Fruit fly (Drosophila melanogaster) whole organism, prepupa: ENCODE results near the gene CG14715.

Experiments
- Blimp-1 ChIP-seq: fragments of 200-800 bp; sonication (Bioruptor generic); optimal IDR thresholded peaks from 3 replicates; lab custom pipeline; 2017; ENCODE audit warnings: missing biosample characterization, missing genetic modification characterization, mild to moderate bottlenecking, moderate library complexity, missing genetic modification reagents
- CG10669 ChIP-seq: fragments of 200-800 bp; sonication (Bioruptor generic); optimal IDR thresholded peaks from 3 replicates; lab custom pipeline; 2018; ENCODE audit warnings: missing biosample characterization, mild to moderate bottlenecking, missing genetic modification characterization, moderate library complexity
- CG11294 ChIP-seq: fragments of 200-800 bp; sonication (Bioruptor generic); IDR thresholded peaks from 2 replicates; pipeline ENCODE4 v1.3.6; 2022; ENCODE audit warnings: missing biosample characterization, missing genetic modification characterization
- CG11762 ChIP-seq: fragments of 200-800 bp; sonication (Bioruptor generic); optimal IDR thresholded peaks from 3 replicates; lab custom pipeline; 2016; ENCODE audit warnings: missing biosample characterization, missing genetic modification characterization; ENCODE audit not compliant: insufficient read depth
- CG11902 ChIP-seq: fragments of 200-800 bp; sonication (Bioruptor generic); optimal IDR thresholded peaks from 3 replicates; lab custom pipeline; 2016; ENCODE audit warnings: missing biosample characterization, missing genetic modification characterization
- CG15336 ChIP-seq: fragments of 200-800 bp; sonication (Bioruptor generic); IDR thresholded peaks from 2 replicates; pipeline ENCODE4 v1.3.6; 2022; ENCODE audit warnings: missing biosample characterization, missing genetic modification characterization
- CG16779 ChIP-seq: fragments of 200-800 bp; sonication (Bioruptor generic); optimal IDR thresholded peaks from 3 replicates; lab custom pipeline; 2017; ENCODE audit warnings: missing biosample characterization, mild to moderate bottlenecking, missing genetic modification characterization
- CG3032 ChIP-seq: fragments of 200-800 bp; optimal IDR thresholded peaks from 2 replicates; lab custom pipeline; 2019; ENCODE audit warnings: missing biosample characterization, mild to moderate bottlenecking, missing genetic modification characterization, moderate library complexity
- CG31627 ChIP-seq: fragments of 200-800 bp; sonication (Bioruptor generic); optimal IDR thresholded peaks from 3 replicates; lab custom pipeline; 2016; ENCODE audit warnings: missing biosample characterization, missing genetic modification characterization
- CG32006 ChIP-seq: fragments of 200-800 bp; sonication (Bioruptor generic); optimal IDR thresholded peaks from 3 replicates; lab custom pipeline; 2017; ENCODE audit warnings: missing biosample characterization, mild to moderate bottlenecking, missing genetic modification characterization
- CG34406 ChIP-seq: fragments of 200-800 bp; sonication (Bioruptor generic); optimal IDR thresholded peaks from 3 replicates; lab custom pipeline; 2016; ENCODE audit warnings: missing biosample characterization, missing genetic modification characterization
- CG6163 ChIP-seq: fragments of 200-800 bp; sonication (Bioruptor generic); IDR thresholded peaks from 3 replicates; pipeline ENCODE4 v1.3.6; 2022; ENCODE audit warnings: missing biosample characterization, missing genetic modification characterization
- CG6276 ChIP-seq: fragments of 200-800 bp; sonication (Bioruptor generic); optimal IDR thresholded peaks from 2 replicates; lab custom pipeline; 2017; ENCODE audit warnings: missing biosample characterization, mild to moderate bottlenecking, missing genetic modification characterization
- CG6792 ChIP-seq: fragments of 200-800 bp; sonication (Bioruptor generic); optimal IDR thresholded peaks from 3 replicates; lab custom pipeline; 2016; ENCODE audit warnings: missing biosample characterization, missing genetic modification characterization
- CG6808 ChIP-seq: fragments of 200-800 bp; sonication (Bioruptor generic); optimal IDR thresholded peaks from 3 replicates; lab custom pipeline; 2017; ENCODE audit warnings: missing biosample characterization, missing genetic modification characterization, mild to moderate bottlenecking, moderate library complexity, missing genetic modification reagents
- CG6854 ChIP-seq: fragments of 200-800 bp; sonication (Bioruptor generic); optimal IDR thresholded peaks from 2 replicates; lab custom pipeline; 2017; ENCODE audit warnings: missing biosample characterization, mild to moderate bottlenecking, missing genetic modification characterization
- CG7368 ChIP-seq: fragments of 200-800 bp; sonication (Bioruptor generic); optimal IDR thresholded peaks from 3 replicates; lab custom pipeline; 2016; ENCODE audit warnings: missing biosample characterization, missing genetic modification characterization
- CG8119 ChIP-seq: fragments of 200-800 bp; sonication (Bioruptor generic); IDR thresholded peaks from 3 replicates; pipeline ENCODE4 v1.3.6; 2022; ENCODE audit warnings: missing biosample characterization, missing genetic modification characterization
- CG8319 ChIP-seq: fragments of 200-800 bp; sonication (Bioruptor generic); optimal IDR thresholded peaks from 3 replicates; lab custom pipeline; 2016; ENCODE audit warnings: missing biosample characterization, missing genetic modification characterization
- CG9139 ChIP-seq: fragments of 200-800 bp; sonication (Bioruptor generic); optimal IDR thresholded peaks from 3 replicates; lab custom pipeline; 2017; ENCODE audit warnings: missing biosample characterization, mild to moderate bottlenecking, missing genetic modification characterization
- Eip78C ChIP-seq: fragments of 200-800 bp; sonication (Bioruptor generic); peaks from one replicate; lab custom pipeline; 2016; ENCODE audit warnings: missing biosample characterization, missing genetic modification characterization
- Eip93F ChIP-seq: fragments of 200-800 bp; sonication (Bioruptor generic); optimal IDR thresholded peaks from 2 replicates; lab custom pipeline; 2016; ENCODE audit warnings: missing biosample characterization, mild to moderate bottlenecking, missing genetic modification characterization
- Ets21C ChIP-seq: fragments of 200-800 bp; sonication (Bioruptor generic); optimal IDR thresholded peaks from 3 replicates; lab custom pipeline; 2016; ENCODE audit warnings: missing biosample characterization, missing genetic modification characterization
- Ets96B ChIP-seq: fragments of 200-800 bp; optimal IDR thresholded peaks from 2 replicates; lab custom pipeline; 2019; ENCODE audit warnings: missing biosample characterization, mild to moderate bottlenecking, missing genetic modification characterization, moderate library complexity
- Gug ChIP-seq: fragments of 200-800 bp; sonication (Bioruptor generic); IDR thresholded peaks from 2 replicates; pipeline ENCODE4 v1.3.6; 2022; ENCODE audit warnings: missing biosample characterization, missing genetic modification characterization
- Hr38 ChIP-seq: sonication (Bioruptor generic); optimal IDR thresholded peaks from 2 replicates; lab custom pipeline; 2016; ENCODE audit warnings: missing biosample characterization, missing genetic modification characterization
- Hr39 ChIP-seq: fragments of 200-800 bp; sonication (Bioruptor generic); optimal IDR thresholded peaks from 2 replicates; lab custom pipeline; 2016; ENCODE audit warnings: missing biosample characterization, missing genetic modification characterization
- Hr4 ChIP-seq: fragments of 200-800 bp; sonication (Bioruptor generic); optimal IDR thresholded peaks from 3 replicates; lab custom pipeline; 2016; ENCODE audit warnings: missing biosample characterization, missing genetic modification characterization
- Sox102F ChIP-seq: fragments of 200-800 bp; sonication (Bioruptor generic); optimal IDR thresholded peaks from 2 replicates; lab custom pipeline; 2016; ENCODE audit warnings: missing biosample characterization, mild to moderate bottlenecking, missing genetic modification characterization
- Sox14 ChIP-seq: fragments of 200-800 bp; sonication (Bioruptor generic); optimal IDR thresholded peaks from 3 replicates; lab custom pipeline; 2016; ENCODE audit warnings: missing biosample characterization, missing genetic modification characterization
- Sox15 ChIP-seq: fragments of 200-800 bp; sonication (Bioruptor generic); optimal IDR thresholded peaks from 3 replicates; lab custom pipeline; 2016; ENCODE audit warnings: missing biosample characterization, missing genetic modification characterization
- achi ChIP-seq: fragments of 200-800 bp; sonication (Bioruptor generic); optimal IDR thresholded peaks from 3 replicates; lab custom pipeline; 2016; ENCODE audit warnings: missing biosample characterization, missing genetic modification characterization
- acj6 ChIP-seq: fragments of 200-800 bp; sonication (Bioruptor generic); optimal IDR thresholded peaks from 3 replicates; lab custom pipeline; 2016; ENCODE audit warnings: missing biosample characterization, missing genetic modification characterization
- dsx ChIP-seq: fragments of 200-800 bp; optimal IDR thresholded peaks from 3 replicates; lab custom pipeline; 2019; ENCODE audit warnings: missing biosample characterization, mild to moderate bottlenecking, missing genetic modification characterization, moderate library complexity; ENCODE audit not compliant: poor library complexity, severe bottlenecking
- eg ChIP-seq: fragments of 200-800 bp; sonication (Bioruptor generic); IDR thresholded peaks from 3 replicates; pipeline ENCODE4 v1.3.6; 2022; ENCODE audit warnings: missing biosample characterization, missing genetic modification characterization
- esn ChIP-seq: fragments of 200-800 bp; sonication (Bioruptor generic); optimal IDR thresholded peaks from 2 replicates; lab custom pipeline; 2016; ENCODE audit warnings: missing biosample characterization, mild to moderate bottlenecking, missing genetic modification characterization, moderate library complexity
- fd59A ChIP-seq: fragments of 200-800 bp; sonication (Bioruptor generic); optimal IDR thresholded peaks from 2 replicates; lab custom pipeline; 2017; ENCODE audit warnings: missing biosample characterization, mild to moderate bottlenecking, missing genetic modification characterization, missing genetic modification reagents
- fd85E ChIP-seq: fragments of 200-800 bp; sonication (Bioruptor generic); optimal IDR thresholded peaks from 3 replicates; lab custom pipeline; 2016; ENCODE audit warnings: missing biosample characterization, missing genetic modification characterization
- net ChIP-seq: fragments of 200-800 bp; sonication (Bioruptor generic); optimal IDR thresholded peaks from 3 replicates; lab custom pipeline; 2016; ENCODE audit warnings: missing biosample characterization, missing genetic modification characterization
- salr ChIP-seq, 2 experiments: fragments of 200-800 bp; sonication (Bioruptor generic); optimal IDR thresholded peaks; 3 replicates each; lab custom pipeline; 2016 to 2018; ENCODE audit warnings: missing biosample characterization in 2 of 2, missing genetic modification characterization in 2 of 2, mild to moderate bottlenecking in 1 of 2
- ss ChIP-seq, 2 experiments: fragments of 200-800 bp; sonication (Bioruptor generic); optimal IDR thresholded peaks; 2 replicates in 1 of 2; 3 replicates in 1 of 2; lab custom pipeline; 2017 to 2018; ENCODE audit warnings: mild to moderate bottlenecking in 2 of 2, missing biosample characterization in 2 of 2, missing genetic modification characterization in 2 of 2, moderate library complexity in 1 of 2
- svp ChIP-seq: fragments of 200-800 bp; sonication (Bioruptor generic); peaks from one replicate; lab custom pipeline; 2016; ENCODE audit warnings: missing biosample characterization, missing genetic modification characterization
- vri ChIP-seq: fragments of 200-800 bp; sonication (Bioruptor generic); optimal IDR thresholded peaks from 3 replicates; lab custom pipeline; 2016; ENCODE audit warnings: missing biosample characterization, mild to moderate bottlenecking, missing genetic modification characterization

Gene CG14715

dm6 chr3R:11646826-11647225, 27.2 kb upstream of the CG14715 start (continued):
- peak; percentile 39 for TF ChIP-seq CG7368 (GFP tag; lab: Kevin White, UChicago)
- TF ChIP-seq acj6 (GFP tag; lab: Kevin White, UChicago) = no peak
- TF ChIP-seq salr (GFP tag; optimal IDR thresholded peaks at IDR 0.05; lab: Kevin White, UChicago) = no peak
- peak; percentile 18 for TF ChIP-seq achi (GFP tag; lab: Kevin White, UChicago)
- TF ChIP-seq CG6163 (GFP tag; lab: Robert Waterston, UW) = peak; percentile 85
- peak; percentile 42 for TF ChIP-seq Ets96B (tag; lab: Kevin White, UChicago)
- TF ChIP-seq CG11902 = no peak
- peak; percentile 25 for TF ChIP-seq Sox102F
- TF ChIP-seq fd59A (GFP tag; lab: Kevin White, UChicago) = no peak
- peak; percentile 65 for TF ChIP-seq svp (GFP tag; lab: Kevin White, UChicago)
- TF ChIP-seq Ets21C (GFP tag; lab: Kevin White, UChicago) = no peak
- TF ChIP-seq CG8119 (GFP tag; lab: Robert Waterston, UW) = peak; percentile 76
- TF ChIP-seq CG31627 (GFP tag; lab: Kevin White, UChicago) = no peak
- TF ChIP-seq CG34406 = no peak
- TF ChIP-seq Hr39 (GFP tag; lab: Kevin White, UChicago) = no peak

DNA sequence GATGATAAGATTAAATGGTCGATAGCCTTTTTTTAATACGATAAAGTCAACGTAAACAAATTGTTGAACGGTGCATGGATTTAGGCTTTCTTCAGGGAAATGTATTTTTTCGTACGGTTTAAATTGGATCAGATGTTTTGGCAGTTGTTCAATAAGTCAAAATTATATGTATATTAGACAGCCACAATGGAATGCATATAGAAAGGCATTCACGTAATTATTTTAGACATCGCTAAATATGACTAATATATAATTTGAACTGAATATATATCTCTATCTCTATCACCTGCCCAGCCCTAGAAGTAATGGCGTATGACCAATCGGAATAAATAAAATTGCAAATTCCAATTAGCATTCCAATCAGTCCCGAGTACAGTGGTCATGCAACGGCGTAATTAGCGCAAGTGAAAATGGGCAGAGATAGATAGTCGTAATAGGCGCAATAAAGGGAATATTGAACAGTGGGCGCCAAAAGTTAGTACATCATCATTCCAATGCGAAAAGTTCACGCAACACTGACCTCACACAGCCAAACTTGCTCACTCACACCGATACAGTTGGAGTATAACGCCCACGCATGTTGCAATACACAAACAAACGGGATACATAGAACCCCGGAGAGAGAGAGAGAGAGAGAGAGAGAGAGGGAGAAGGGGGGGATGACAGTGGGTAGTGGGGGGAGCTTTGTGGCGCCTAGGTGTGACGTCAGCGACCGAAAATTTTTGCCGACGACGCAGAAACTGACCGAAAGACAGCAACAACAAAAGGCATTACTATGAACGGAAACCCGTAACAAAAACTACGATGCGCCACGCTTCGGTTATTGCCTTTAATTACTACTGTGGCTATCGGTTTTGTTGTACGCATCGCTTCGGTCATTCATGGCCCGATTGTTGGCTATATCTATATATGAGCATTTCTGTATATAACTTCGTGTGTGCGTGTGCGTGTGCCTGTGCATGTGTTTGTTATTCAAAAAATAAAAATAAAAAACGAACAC, 25.4 kb upstream of the CG14715 start:
- 0 out of 3 replicates have a peak, but pooled peaks have one; percentile 32 for TF ChIP-seq eg (GFP tag; lab: Robert Waterston, UW)
- TF ChIP-seq salr (GFP tag; optimal IDR thresholded peaks at IDR 0.05; lab: Kevin White, UChicago) = no peak
- TF ChIP-seq Eip78C (GFP tag; lab: Kevin White, UChicago) = peak; percentile 4
- 0 out of 3 replicates have a peak, but pooled peaks have one; percentile 29 for TF ChIP-seq CG6163 (GFP tag; lab: Robert Waterston, UW)
- peak; percentile 12 for TF ChIP-seq svp (GFP tag; lab: Kevin White, UChicago)
- peak; percentile 51 for TF ChIP-seq Eip93F

DNA sequence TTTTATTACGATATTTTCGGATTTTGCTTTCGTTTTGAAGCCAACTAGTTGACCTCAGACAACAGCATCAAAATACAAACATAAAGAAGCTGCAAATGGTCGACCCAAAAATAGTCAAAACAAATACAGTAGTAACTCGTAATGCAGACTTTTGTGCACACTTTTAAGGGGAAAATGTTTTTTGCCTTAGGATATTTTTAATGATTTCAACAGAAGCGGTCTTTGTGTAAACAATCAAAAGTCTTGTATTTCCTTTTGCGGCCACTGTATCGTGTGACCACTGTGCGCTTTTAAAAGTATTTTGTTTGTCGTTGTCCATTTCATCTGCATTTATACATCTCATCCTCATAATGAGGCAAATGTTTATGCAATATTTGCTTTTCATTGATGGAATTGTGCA, 24.6 kb upstream of the CG14715 start:
- TF ChIP-seq dsx (GFP tag; lab: Kevin White, UChicago) (peak; percentile 53), CG8319 (peak; percentile 82), Gug (GFP tag; lab: Robert Waterston, UW) (peak; percentile 83), Hr38 (peak; percentile 61), acj6 (GFP tag; lab: Kevin White, UChicago) (peak; percentile 90), fd85E (peak; percentile 59), Hr4 (peak; percentile 93), CG9139 (GFP tag; lab: Kevin White, UChicago) (peak; percentile 37), Ets21C (GFP tag; lab: Kevin White, UChicago) (peak; percentile 88), Sox15 (peak; percentile 90), CG34406 (peak; percentile 81), CG11294 (peak; percentile 81), svp (GFP tag; lab: Kevin White, UChicago) (peak; percentile 94), Ets96B (tag; lab: Kevin White, UChicago) (peak; percentile 70), ss (GFP tag; optimal IDR thresholded peaks at IDR 0.05; lab: Kevin White, UChicago) (peak in 1 of 2 experiments; percentile 53), CG10669 (peak; percentile 80), CG6808 (GFP tag; lab: Kevin White, UChicago) (peak; percentile 73), CG6276 (peak; percentile 77), net (peak; percentile 86), Blimp-1 (GFP tag; lab: Kevin White, UChicago) (peak; percentile 74), CG8119 (GFP tag; lab: Robert Waterston, UW) (peak; percentile 81), CG6854 (GFP tag; lab: Kevin White, UChicago) (peak; percentile 52), CG11762 (peak; percentile 83), CG3032 (tag; lab: Kevin White, UChicago) (peak; percentile 77), CG16779 (tag; lab: Kevin White, UChicago) (peak; percentile 59), CG6792 (GFP tag; lab: Kevin White, UChicago) (peak; percentile 85), Eip78C (GFP tag; lab: Kevin White, UChicago) (peak; percentile 95), CG11902 (peak; percentile 89), CG32006 (GFP tag; lab: Kevin White, UChicago) (peak; percentile 86), vri (GFP tag; lab: Kevin White, UChicago) (peak; percentile 73), esn (GFP tag; lab: Kevin White, UChicago) (peak; percentile 88), Eip93F (no peak), fd59A (GFP tag; lab: Kevin White, UChicago) (peak; percentile 70), CG15336 (peak; percentile 86), Sox14 (GFP tag; lab: Kevin White, UChicago) (peak; percentile 84)
